Fruit fly (Drosophila melanogaster): ENCODE results near the gene CG4218.

DNA sequence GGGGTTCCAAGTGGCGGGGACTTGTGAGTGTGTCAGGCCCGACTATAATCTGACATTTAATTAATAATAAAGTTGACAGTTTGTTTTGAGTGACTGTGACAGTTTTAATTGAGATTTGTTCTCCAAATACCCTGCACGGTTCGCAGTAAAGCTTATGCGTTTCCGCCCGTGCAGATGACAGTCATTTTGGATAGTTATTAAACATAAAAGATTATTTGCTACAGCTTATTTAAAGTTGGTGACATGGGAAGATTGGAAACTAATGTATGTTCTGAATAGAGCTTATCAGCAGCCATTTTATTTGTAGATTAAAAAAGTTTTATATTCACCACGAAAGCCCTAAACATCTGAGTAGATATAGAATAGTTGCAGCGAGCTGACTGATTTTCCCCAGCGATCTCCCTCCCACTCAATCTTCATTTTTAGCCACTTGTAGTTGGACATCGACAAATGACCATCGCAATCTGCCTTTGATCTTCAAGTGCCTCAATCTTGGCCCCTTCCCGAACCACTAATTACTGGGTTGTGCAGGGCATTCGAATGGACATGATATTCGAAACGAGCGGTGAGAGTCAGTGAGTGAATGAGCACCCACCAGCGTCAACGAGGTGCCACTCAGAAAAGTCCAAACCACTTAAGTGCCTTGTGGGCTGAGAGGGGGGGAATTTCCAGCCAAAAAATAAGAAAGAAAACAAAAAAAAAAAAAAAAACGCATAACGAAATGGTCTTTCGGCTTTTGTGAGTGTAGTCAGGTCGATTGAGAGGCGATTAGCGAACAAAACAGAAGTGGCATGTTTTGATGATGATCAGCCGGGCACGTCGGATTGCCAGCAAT, 15.3 kb downstream of the CG4218 start:
- TF ChIP-seq CG8478 (optimal IDR thresholded peaks at IDR 0.05) (no peak), CTCF (optimal IDR thresholded peaks at IDR 0.05) (no peak)

Data from S2 (cell line).